Worm (Caenorhabditis elegans) whole organism, late embryonic: ENCODE measurements around the gene Y82E9BR.17.

Experiments used
- F13H6.1 ChIP-seq: sonication (generic microtip); optimal IDR thresholded peaks from 2 replicates; lab custom pipeline; 2016; ENCODE audit warnings: missing genetic modification characterization, missing compliant biosample characterization
- Y22D7AL.16 ChIP-seq: sonication (generic microtip); optimal IDR thresholded peaks from 2 replicates; lab custom pipeline; 2016; ENCODE audit warnings: missing genetic modification characterization, missing compliant biosample characterization
- ahr-1 ChIP-seq: sonication (generic microtip); optimal IDR thresholded peaks from 2 replicates; lab custom pipeline; 2016; ENCODE audit warnings: missing genetic modification characterization, missing compliant biosample characterization
- ceh-18 ChIP-seq: sonication (generic microtip); optimal IDR thresholded peaks from 2 replicates; lab custom pipeline; 2016; ENCODE audit warnings: missing genetic modification characterization, missing compliant biosample characterization
- ceh-2 ChIP-seq: sonication (generic microtip); optimal IDR thresholded peaks from 2 replicates; lab custom pipeline; 2016; ENCODE audit warnings: missing genotype, missing genetic modification characterization, missing compliant biosample characterization
- ceh-31 ChIP-seq: sonication (generic microtip); optimal IDR thresholded peaks from 2 replicates; lab custom pipeline; 2016; ENCODE audit warnings: missing genetic modification characterization, missing compliant biosample characterization
- ceh-34 ChIP-seq: sonication (generic microtip); optimal IDR thresholded peaks from 2 replicates; lab custom pipeline; 2016; ENCODE audit warnings: mild to moderate bottlenecking, missing genetic modification characterization, missing compliant biosample characterization
- ceh-6 ChIP-seq: fragments of 200-800 bp; sonication (Bioruptor generic); optimal IDR thresholded peaks from 2 replicates; lab custom pipeline; 2018; ENCODE audit warnings: mild to moderate bottlenecking, missing genetic modification characterization, missing compliant biosample characterization
- dve-1 ChIP-seq: sonication (generic microtip); optimal IDR thresholded peaks from 2 replicates; lab custom pipeline; 2017; ENCODE audit warnings: antibody characterized with exemption, mild to moderate bottlenecking, missing genetic modification characterization, missing compliant biosample characterization
- elt-2 ChIP-seq: sonication (generic microtip); optimal IDR thresholded peaks from 2 replicates; lab custom pipeline; 2016; ENCODE audit warnings: missing genetic modification reagents, missing genetic modification characterization, missing compliant biosample characterization
- fkh-6 ChIP-seq: sonication (generic microtip); optimal IDR thresholded peaks from 2 replicates; lab custom pipeline; 2016; ENCODE audit warnings: missing genetic modification characterization, missing compliant biosample characterization
- hlh-13 ChIP-seq: fragments of 200-800 bp; sonication (Bioruptor generic); optimal IDR thresholded peaks from 2 replicates; lab custom pipeline; 2018; ENCODE audit warnings: mild to moderate bottlenecking, missing genetic modification characterization, missing compliant biosample characterization
- hlh-6 ChIP-seq: sonication (generic microtip); optimal IDR thresholded peaks from 2 replicates; lab custom pipeline; 2016; ENCODE audit warnings: missing genotype, missing genetic modification characterization, missing compliant biosample characterization
- mec-3 ChIP-seq: sonication (generic microtip); optimal IDR thresholded peaks from 2 replicates; lab custom pipeline; 2016; ENCODE audit warnings: borderline replicate concordance, missing genetic modification characterization, missing compliant biosample characterization
- nfya-1 ChIP-seq: sonication (generic microtip); optimal IDR thresholded peaks from 2 replicates; lab custom pipeline; 2017; ENCODE audit warnings: missing genetic modification characterization, mild to moderate bottlenecking, missing compliant biosample characterization, antibody characterized with exemption, moderate library complexity
- nhr-11 ChIP-seq: fragments of 150-350 bp; optimal IDR thresholded peaks from 2 replicates; lab custom pipeline; 2014; ENCODE audit warnings: missing biosample characterization, missing genetic modification characterization
- npax-4 ChIP-seq: sonication (generic microtip); optimal IDR thresholded peaks from 2 replicates; lab custom pipeline; 2016; ENCODE audit warnings: missing genetic modification characterization, missing compliant biosample characterization
- pat-9 ChIP-seq: fragments of 200-800 bp; sonication (Bioruptor generic); optimal IDR thresholded peaks from 2 replicates; lab custom pipeline; 2018; ENCODE audit warnings: mild to moderate bottlenecking, missing genetic modification characterization, moderate library complexity, missing compliant biosample characterization
- sox-4 ChIP-seq: sonication (generic microtip); optimal IDR thresholded peaks from 2 replicates; lab custom pipeline; 2017; ENCODE audit warnings: mild to moderate bottlenecking, missing genetic modification characterization, inconsistent platforms, missing compliant biosample characterization
- syd-9 ChIP-seq: sonication (generic microtip); optimal IDR thresholded peaks from 2 replicates; lab custom pipeline; 2016; ENCODE audit warnings: mild to moderate bottlenecking, missing genetic modification characterization, moderate library complexity, missing compliant biosample characterization
- tbx-7 ChIP-seq: sonication (generic microtip); optimal IDR thresholded peaks from 2 replicates; lab custom pipeline; 2016; ENCODE audit warnings: missing genotype, missing genetic modification characterization, missing compliant biosample characterization
- ttx-3 ChIP-seq: sonication (generic microtip); optimal IDR thresholded peaks from 2 replicates; lab custom pipeline; 2016; ENCODE audit warnings: missing genetic modification reagents, missing genetic modification characterization, missing compliant biosample characterization
- unc-86 ChIP-seq: sonication (generic microtip); optimal IDR thresholded peaks from 2 replicates; lab custom pipeline; 2016; ENCODE audit warnings: missing genetic modification characterization, missing compliant biosample characterization

Y82E9BR.17 gene

DNA sequence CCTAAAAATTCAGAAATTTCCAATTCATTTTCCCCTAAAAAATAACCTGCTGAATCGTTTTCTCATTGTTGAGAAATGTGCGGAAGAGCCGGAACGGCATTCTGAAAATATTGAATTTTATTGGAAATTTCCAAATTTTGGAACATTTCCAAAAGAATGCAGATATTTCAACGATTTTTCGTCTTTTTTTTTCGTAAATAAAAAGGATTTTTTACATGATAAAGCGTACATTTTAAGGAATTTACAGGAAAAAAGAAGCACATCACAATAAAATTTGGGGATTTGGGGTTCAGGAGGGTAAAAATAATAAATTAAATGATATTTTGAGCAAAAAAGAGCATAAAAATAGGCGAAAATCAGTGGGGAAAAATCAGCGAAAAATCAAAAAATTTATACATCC lies 46.4 kb downstream of the Y82E9BR.17 start, which contains the start of gene Y82E9BR.22:
Y82E9BR.22 (minus strand) TSS at position 101 of the 400 bp plus-strand sequence.
- TF ChIP-seq syd-9 (tag; lab: Kevin White, UChicago) (no peak), tbx-7 (tag; lab: Kevin White, UChicago) (no peak), ceh-34 (no peak), pat-9 (tag; lab: Kevin White, UChicago) (no peak), ceh-2 (no peak), nfya-1 (tag; lab: Kevin White, UChicago) (no peak), Y22D7AL.16 (tag; lab: Kevin White, UChicago) (no peak), sox-4 (tag; lab: Kevin White, UChicago) (no peak), nhr-11 (tag; lab: Kevin White, UChicago) (no peak), fkh-6 (tag; lab: Kevin White, UChicago) (no peak), hlh-6 (tag; lab: Kevin White, UChicago) (no peak), unc-86 (no peak), ceh-31 (tag; lab: Kevin White, UChicago) (no peak), ahr-1 (tag; lab: Kevin White, UChicago) (no peak), dve-1 (tag; lab: Kevin White, UChicago) (no peak), mec-3 (tag; lab: Kevin White, UChicago) (no peak)

DNA sequence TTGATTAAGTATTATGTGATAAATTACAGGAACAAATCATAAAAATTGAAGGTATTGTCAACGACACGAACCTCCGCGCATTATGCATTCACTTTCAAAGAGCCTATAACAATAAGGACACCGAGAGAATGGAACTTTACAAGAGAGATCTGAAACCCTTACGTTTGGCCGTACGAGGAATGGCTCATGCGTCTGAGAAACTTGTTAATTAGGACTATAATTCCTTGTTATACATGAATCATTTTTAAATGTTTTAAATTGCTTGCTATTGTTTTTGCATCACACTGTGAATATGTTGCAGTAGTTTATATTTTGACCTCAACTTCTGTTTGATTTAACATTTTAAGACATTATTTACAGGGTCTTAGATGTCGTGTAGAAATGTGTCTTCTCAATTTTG lies 52.5 kb downstream of the Y82E9BR.17 start, which contains the start of gene pals-18:
pals-18 (plus strand) TSS at position 301 of the 400 bp plus-strand sequence.
- TF ChIP-seq ttx-3 (tag; lab: Kevin White, UChicago) (no peak), F13H6.1 (tag; lab: Kevin White, UChicago) (no peak), ceh-18 (tag; lab: Kevin White, UChicago) (no peak)

DNA sequence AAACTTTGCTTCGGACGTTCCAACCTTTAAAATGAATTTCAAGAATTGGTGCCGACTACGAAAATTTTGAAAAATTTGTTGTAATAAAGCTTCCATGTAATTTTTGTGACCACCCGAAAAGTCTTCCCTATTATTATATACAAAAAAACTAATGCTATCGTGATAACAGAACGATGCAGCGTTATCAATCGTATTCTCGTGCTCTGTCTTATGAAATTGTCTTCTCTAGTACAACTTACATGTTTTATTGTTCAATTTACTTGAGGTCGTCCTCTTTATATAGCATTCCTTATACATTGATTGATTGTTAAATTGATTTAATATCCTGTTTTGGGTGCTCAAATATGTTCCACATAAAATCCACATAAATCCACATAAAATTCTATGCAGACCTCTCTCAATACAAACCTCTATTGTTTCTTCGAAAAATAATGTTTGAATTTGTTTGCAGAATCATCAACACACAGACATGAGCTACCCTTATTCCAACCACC lies 54.0 kb downstream of the Y82E9BR.17 start, which contains the start of gene pals-19:
pals-19 (plus strand) TSS at position 444 of the 494 bp plus-strand sequence.
- TF ChIP-seq ceh-6 (GFP tag; lab: Kevin White, UChicago) (no peak), nfya-1 (tag; lab: Kevin White, UChicago) (no peak), ahr-1 (tag; lab: Kevin White, UChicago) (no peak)

ce11 chrIII:1399670-1400069 lies 55.9 kb downstream of the Y82E9BR.17 start, which contains the start of gene pals-16:
pals-16 (plus strand) TSS chrIII:1399970.
- TF ChIP-seq mec-3 (tag; lab: Kevin White, UChicago) (no peak), npax-4 (tag; lab: Kevin White, UChicago) (no peak)

ce11 chrIII:1398183-1398582 lies 57.4 kb downstream of the Y82E9BR.17 start:
- TF ChIP-seq elt-2 (tag; lab: Kevin White, UChicago): peak; percentile 63
- TF ChIP-seq ceh-2: no peak
- TF ChIP-seq hlh-13 (GFP tag; lab: Kevin White, UChicago): no peak
